Worm (Caenorhabditis elegans): ENCODE measurements around the gene Y57G11C.31.

ce11 chrIV:14632799-14633198 lies 44.4 kb upstream of the Y57G11C.31 start, which contains the start of gene irld-4:
- TF ChIP-seq hmbx-1 (tag; optimal IDR thresholded peaks at IDR 0.05) (no peak), pes-1 (GFP tag; IDR thresholded peaks at IDR 0.05) (no peak), ama-1 (optimal IDR thresholded peaks at IDR 0.05) (no peak), hmg-4 (GFP tag; optimal IDR thresholded peaks at IDR 0.05) (no peak), ets-7 (tag; optimal IDR thresholded peaks at IDR 0.05) (no peak), tbx-11 (GFP tag; IDR thresholded peaks at IDR 0.05) (no peak), hnd-1 (tag; optimal IDR thresholded peaks at IDR 0.05) (no peak), ceh-13 (GFP tag; optimal IDR thresholded peaks at IDR 0.05) (no peak), tbx-37 (GFP tag; conservative IDR thresholded peaks at IDR 0.05) (no peak)

Measured in whole organism, early embryonic.